Worm (Caenorhabditis elegans): ENCODE results near the gene srt-35.
A peak's percentile ranks its signal among the peaks of the same experiment; 100 is the strongest.

Gene srt-35

DNA sequence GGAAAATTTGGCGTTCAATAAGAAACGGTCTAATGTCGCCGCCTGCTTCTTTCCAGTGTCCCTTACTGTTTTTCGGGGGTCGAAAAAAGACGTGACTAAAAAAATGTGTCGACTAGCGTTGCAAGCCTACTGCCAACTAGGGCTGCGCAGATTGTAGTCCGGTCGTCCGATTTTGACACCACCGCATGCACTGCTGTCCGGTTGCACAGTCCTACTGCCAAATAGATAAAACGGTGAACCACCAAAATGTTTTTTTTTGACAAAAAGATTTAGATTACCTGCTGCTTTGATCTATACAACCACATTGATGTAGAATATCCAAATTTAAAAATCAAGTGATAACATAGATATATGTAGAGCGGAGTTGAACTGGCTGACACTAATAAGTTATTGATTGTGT is 16.1 kb downstream of the srt-35 start (continued):
- no peak for TF ChIP-seq zip-2 (tag; optimal IDR thresholded peaks at IDR 0.05)
- no peak for TF ChIP-seq ceh-32 (tag; optimal IDR thresholded peaks at IDR 0.05; ENCODE audit: poor library complexity)
- no peak for TF ChIP-seq nhr-11 (tag; optimal IDR thresholded peaks at IDR 0.05)

- no peak for TF ChIP-seq daf-12 (tag; optimal IDR thresholded peaks at IDR 0.05)
- no peak for TF ChIP-seq fkh-10 (GFP tag; optimal IDR thresholded peaks at IDR 0.05)
- no peak for TF ChIP-seq tra-1 (GFP tag; IDR thresholded peaks at IDR 0.05)
- TF ChIP-seq nhr-6 (tag; optimal IDR thresholded peaks at IDR 0.05) = no peak
- TF ChIP-seq Y5F2A.4 (GFP tag; optimal IDR thresholded peaks at IDR 0.05) = no peak
- TF ChIP-seq egl-43 (GFP tag; IDR thresholded peaks at IDR 0.05) = no peak
- TF ChIP-seq nhr-41 (GFP tag; IDR thresholded peaks at IDR 0.05) = no peak
- no peak for TF ChIP-seq F10B5.3 (tag; optimal IDR thresholded peaks at IDR 0.05)
- TF ChIP-seq set-16 (GFP tag; IDR thresholded peaks at IDR 0.05) = no peak
- TF ChIP-seq mep-1 (tag; optimal IDR thresholded peaks at IDR 0.05) = no peak
- no peak for TF ChIP-seq zfp-3 (GFP tag; conservative IDR thresholded peaks at IDR 0.05)
- no peak for TF ChIP-seq hlh-11 (tag; optimal IDR thresholded peaks at IDR 0.05)
- no peak for TF ChIP-seq lin-29 (GFP tag; IDR thresholded peaks at IDR 0.05)
- TF ChIP-seq mdl-1 (tag; optimal IDR thresholded peaks at IDR 0.05) = no peak
- TF ChIP-seq cey-2 (tag; optimal IDR thresholded peaks at IDR 0.05; ENCODE audit: borderline replicate concordance, insufficient read depth) = no peak
These were observed 22.0 kb downstream of the srt-35 start, which contains the start of gene srt-12 for ce11 chrV:4242431-4242830. Gene srt-12 (minus strand): TSS chrV:4242531.

- TF ChIP-seq dve-1 (tag; optimal IDR thresholded peaks at IDR 0.05; ENCODE audit: insufficient read depth) = no peak
- peak in 1 of 2 experiments; percentile 91 for TF ChIP-seq unc-62 (GFP tag; optimal IDR thresholded peaks at IDR 0.05 in 1 of 2)
- no peak for TF ChIP-seq unc-62 (tag; optimal IDR thresholded peaks at IDR 0.05)
- no peak for TF ChIP-seq egl-43 (GFP tag; IDR thresholded peaks at IDR 0.05)
- TF ChIP-seq lim-7 (GFP tag; IDR thresholded peaks at IDR 0.05) = no peak
- TF ChIP-seq snpc-4 (tag; optimal IDR thresholded peaks at IDR 0.05) = no peak
- TF ChIP-seq fkh-10 (GFP tag; optimal IDR thresholded peaks at IDR 0.05) = no peak
- TF ChIP-seq F37D6.2 (tag; optimal IDR thresholded peaks at IDR 0.05) = no peak
These were observed 22.9 kb downstream of the srt-35 start for ce11 chrV:4241555-4241954.

DNA sequence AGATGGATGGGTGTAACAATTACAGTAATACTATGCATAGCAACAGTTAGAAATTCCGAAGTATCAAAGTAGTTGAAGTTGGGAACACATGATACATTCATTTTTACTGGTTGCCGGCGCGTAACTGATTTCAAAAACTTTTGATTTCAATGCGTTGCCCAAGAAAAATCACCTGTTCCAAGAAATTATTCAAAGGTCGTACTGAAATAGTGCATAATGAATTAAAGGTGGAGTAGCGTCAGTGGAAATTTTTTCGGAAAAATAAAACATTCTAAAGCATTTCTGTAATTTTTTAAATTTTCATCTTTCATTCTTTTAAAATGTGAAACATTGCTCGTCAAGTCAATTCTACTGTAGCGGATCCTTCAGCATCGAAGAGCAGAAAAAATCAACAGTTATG is 24.1 kb downstream of the srt-35 start, which contains the start of gene srh-204:
Gene srh-204, minus strand, starts transcription at position 101 of the 400 bp plus-strand sequence.
- peak; percentile 86 for TF ChIP-seq aha-1 (tag)
- no peak for TF ChIP-seq zip-11 (GFP tag; IDR thresholded peaks at IDR 0.05)

DNA sequence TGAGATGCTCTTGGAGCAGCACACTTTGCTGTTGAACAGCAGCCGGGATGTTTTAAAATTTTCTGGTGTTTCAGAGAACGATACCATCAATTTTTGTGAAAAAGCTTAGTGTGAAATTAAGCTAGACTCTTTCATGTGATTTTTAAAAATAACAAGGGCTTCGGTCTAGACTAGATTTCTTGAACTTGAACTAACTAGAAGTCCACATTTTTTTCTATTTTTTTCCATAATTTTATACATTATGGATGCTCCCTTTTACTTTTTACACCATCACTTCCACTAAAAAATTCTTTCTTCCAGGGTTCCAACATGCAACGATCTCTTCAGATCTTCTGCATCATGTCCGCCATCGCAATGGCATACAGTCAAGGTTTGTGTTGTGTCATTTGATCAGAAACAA is 28.3 kb downstream of the srt-35 start, which contains the start of gene nlp-13:
Gene nlp-13, plus strand, starts transcription at position 301 of the 400 bp plus-strand sequence.
- TF ChIP-seq aly-2 (tag; optimal IDR thresholded peaks at IDR 0.05) (no peak), pha-4 (GFP tag; IDR thresholded peaks at IDR 0.05) (no peak), pha-4 (tag; optimal IDR thresholded peaks at IDR 0.05) (no peak), lsy-2 (tag; optimal IDR thresholded peaks at IDR 0.05) (no peak), daf-8 (GFP tag; IDR thresholded peaks at IDR 0.05) (no peak), F37D6.2 (tag; optimal IDR thresholded peaks at IDR 0.05) (no peak), nhr-41 (GFP tag; IDR thresholded peaks at IDR 0.05) (no peak), Y48G9A.11 (GFP tag; IDR thresholded peaks at IDR 0.05) (no peak), ceh-82 (tag; optimal IDR thresholded peaks at IDR 0.05) (no peak), nhr-77 (tag; optimal IDR thresholded peaks at IDR 0.05) (no peak), fkh-10 (GFP tag; optimal IDR thresholded peaks at IDR 0.05) (no peak), daf-16 (GFP tag; optimal IDR thresholded peaks at IDR 0.05) (no peak), daf-16 (tag; optimal IDR thresholded peaks at IDR 0.05) (no peak), jun-1 (tag; optimal IDR thresholded peaks at IDR 0.05) (no peak), ceh-44 (GFP tag; IDR thresholded peaks at IDR 0.05) (no peak), Y5F2A.4 (GFP tag; optimal IDR thresholded peaks at IDR 0.05) (no peak), skn-1 (tag; optimal IDR thresholded peaks at IDR 0.05) (no peak), dmd-8 (GFP tag; IDR thresholded peaks at IDR 0.05) (no peak), ztf-7 (tag; optimal IDR thresholded peaks at IDR 0.05) (no peak), nhr-48 (tag; optimal IDR thresholded peaks at IDR 0.05) (no peak)

All from whole organism, L4 larva.